Fruit fly (Drosophila melanogaster) whole organism, larva: ENCODE results near the gene CG18180.

Source experiments
- noc ChIP-seq: fragments of 200-800 bp; sonication (Bioruptor generic); optimal IDR thresholded peaks from 3 replicates; lab custom pipeline; 2019; ENCODE audit warnings: missing biosample characterization, mild to moderate bottlenecking, missing genetic modification characterization, moderate library complexity

The CG18180 gene

DNA sequence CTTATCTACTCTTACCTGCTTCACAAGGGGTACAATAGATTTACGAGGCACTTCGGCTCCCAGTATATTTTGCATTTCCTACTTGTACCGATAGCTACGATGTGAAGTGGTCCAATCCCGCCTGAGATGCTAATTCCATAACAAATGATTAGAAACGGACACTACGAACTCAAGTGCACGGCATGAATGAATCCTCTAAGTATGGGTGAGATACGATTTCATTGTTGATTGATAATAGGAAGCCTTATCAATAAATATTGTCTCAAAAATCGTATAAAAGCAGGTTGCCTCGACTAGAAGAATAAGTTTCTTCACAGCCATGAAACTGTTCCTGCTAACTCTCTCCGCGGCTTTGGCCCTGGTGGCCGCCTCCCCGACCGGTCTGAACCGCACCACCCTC lies at the start of gene CG18180:
TSS of gene CG18180 (plus strand) at position 301 of the 400 bp plus-strand sequence.
- TF ChIP-seq noc (tag; lab: Kevin White, UChicago), result no peak

- TF ChIP-seq noc (tag; lab: Kevin White, UChicago), result no peak
Measured at dm6 chr3L:9597464-9597863, 43.3 kb upstream of the CG18180 start, which contains the start of gene Tmc. TSS of gene Tmc (plus strand) at chr3L:9597764.

DNA sequence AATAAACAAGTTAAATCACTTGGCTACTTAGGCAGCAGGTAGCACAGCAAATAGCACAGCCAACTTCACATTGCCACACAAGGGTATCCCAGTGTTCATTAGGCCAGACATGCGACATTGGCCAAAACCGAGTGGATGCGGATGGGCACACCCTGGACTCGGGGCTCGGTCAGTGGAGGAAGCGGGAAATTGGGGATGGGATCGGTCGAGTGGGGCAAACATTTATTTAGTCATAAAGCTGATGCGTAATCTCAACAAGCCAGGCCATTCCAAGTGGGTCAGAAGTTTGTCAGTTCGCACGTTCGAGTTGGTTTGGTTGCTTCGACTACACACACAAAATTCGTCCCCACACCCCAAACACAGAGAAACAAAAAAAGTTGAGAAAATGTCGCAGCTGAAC lies 42.1 kb upstream of the CG18180 start, which contains the start of gene CG3222:
TSS of gene CG3222 (plus strand) at position 301 of the 400 bp plus-strand sequence.
- no peak for TF ChIP-seq noc (tag; lab: Kevin White, UChicago)

DNA sequence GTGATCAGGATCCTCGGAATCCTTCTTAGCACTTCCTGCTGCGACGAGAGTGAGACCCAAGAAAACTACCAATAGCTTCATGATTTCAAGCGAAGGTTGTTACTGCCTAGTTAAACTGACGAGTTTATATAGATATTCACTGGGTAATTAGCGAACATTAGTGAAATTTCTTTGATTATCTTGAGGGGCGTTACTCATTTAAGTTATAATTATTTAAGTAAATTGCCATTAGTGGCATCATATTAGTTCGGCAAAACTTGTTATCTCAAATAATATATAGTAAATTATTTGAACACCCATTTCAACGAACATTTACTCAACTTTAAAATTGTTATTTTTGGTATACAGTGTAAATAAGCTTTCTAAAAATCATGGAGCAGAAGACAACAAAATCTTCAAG lies 39.6 kb upstream of the CG18180 start, which contains the start of the genes CG3088 and CG3306:
TSS of gene CG3088 (minus strand) at position 101 of the 400 bp plus-strand sequence.
TSS of gene CG3306 (plus strand) at position 299 of the 400 bp plus-strand sequence.
- TF ChIP-seq noc (tag; lab: Kevin White, UChicago), result no peak

DNA sequence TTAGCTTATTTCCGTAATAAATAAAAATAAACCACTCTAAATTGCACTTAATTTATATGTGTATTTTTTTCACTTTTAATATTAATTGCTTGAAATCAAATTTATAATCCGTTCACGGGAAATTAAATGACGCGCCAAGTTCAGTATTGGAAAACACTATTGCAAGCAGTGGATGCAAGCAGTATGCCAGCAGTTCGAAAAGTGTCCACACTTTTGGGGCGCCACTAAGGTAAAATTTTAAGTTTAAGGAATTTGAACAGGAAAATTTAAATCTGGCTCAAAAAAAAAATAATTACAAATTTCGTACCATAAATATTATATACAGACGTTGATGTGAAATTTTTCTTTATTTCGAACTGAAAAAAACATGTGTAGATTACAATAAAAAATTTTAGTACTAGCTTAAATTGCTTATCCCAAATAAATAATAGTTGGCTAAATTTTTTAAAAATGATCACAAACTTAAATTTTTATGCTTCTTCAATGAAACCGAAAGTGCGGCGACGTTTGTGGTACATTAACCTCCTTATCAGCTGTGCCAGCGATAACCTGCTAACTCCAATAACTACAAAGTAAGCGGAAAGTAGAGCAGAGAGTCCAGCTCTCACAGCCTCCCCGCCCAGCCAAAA lies 26.7 kb upstream of the CG18180 start:
- TF ChIP-seq noc (tag; lab: Kevin White, UChicago), result no peak

DNA sequence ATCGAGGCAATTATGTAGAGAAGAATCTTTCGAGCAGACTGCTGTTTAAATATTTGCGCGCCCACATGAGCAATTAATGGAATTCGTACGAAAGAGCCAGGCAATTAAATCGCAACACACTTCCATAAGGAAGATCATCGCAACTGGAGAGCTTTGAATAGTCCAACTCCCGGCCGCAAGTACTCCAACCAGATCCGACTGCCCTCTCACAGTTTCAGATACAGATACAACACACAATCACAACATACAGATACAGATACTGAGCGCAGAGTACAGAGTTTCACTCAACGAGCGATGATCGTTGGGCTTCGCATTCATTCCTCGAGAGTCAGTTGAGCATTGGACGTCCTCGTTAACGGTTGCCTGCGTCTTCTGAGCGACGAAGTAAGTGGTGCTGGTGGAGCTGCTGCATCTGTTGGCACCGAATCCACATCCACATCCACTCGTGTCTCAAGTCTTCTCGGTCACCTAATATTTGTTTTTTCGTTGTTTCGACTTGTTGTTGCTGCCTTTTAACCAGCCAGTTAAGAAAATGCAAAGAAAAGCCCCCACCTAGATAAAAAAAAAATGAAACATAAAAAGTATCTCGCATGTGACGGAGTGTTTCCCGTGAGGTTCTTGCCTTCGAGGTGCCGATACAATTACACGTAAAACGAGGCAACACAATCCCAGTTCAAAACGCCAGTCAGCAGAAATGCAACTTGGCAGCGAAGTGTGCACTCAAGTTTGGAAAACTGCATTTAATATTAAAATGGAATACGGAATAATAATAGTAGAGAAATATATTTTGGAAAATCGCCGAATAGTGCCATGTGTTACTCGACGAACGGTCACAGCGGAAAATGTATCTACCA lies 26.0 kb upstream of the CG18180 start, which contains the start of gene LanB2:
TSS of gene LanB2 (plus strand) at position 326 of the 854 bp plus-strand sequence.
- peak; percentile 37 for TF ChIP-seq noc (tag; lab: Kevin White, UChicago)

DNA sequence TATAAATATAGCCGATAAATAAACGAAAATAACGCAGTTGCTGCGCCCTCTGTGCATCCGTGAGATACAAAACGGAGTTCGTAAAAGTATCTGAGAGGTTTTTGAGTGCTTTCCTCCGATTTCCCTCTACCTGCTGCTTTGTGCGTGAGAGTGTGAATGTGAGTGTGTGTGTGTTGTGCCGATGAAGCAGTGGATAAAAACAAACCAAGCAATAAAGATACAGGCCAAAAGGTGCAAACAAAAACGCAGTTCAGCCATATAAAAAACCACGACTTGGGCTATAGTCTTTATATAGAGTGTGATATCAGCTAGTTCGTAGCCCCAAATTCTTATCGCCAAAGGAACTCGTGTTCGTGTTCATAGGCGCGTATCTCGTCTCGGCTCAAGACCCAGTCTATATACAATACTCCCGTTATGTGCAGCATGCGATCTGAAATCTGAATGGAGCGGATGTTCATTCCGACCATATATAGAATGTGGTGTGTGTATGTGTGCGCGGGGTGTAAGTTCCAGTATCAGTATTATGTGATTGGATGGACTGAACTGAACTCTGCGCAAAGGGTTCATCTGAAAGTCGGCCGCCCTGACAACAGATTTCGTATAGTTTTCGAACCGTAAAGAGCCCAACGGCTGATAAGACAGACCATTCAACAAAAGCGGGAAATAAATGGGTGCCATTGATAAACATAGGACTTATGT lies 25.2 kb upstream of the CG18180 start:
- peak; percentile 33 for TF ChIP-seq noc (tag; lab: Kevin White, UChicago)

DNA sequence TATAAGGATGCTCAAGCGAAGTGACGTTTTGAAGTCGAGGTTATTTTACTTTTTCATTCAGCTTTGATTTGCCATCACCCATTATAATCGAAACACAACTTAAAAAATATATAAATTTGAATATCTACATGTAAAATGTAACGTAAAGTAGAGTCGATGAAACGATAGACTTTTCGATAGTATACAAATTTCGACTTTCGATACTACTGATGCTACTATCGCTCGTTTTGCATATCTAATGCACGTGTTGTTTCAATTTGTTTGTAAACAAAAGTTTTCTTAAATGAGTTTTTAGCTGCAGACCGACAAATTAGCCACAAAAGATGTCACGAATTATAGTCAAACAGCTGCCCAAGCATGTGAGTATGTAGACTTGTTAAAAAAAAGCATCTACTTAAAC lies 16.8 kb upstream of the CG18180 start, which contains the start of gene CG3335:
TSS of gene CG3335 (plus strand) at position 224 of the 400 bp plus-strand sequence.
- TF ChIP-seq noc (tag; lab: Kevin White, UChicago), result no peak

- no peak for TF ChIP-seq noc (tag; lab: Kevin White, UChicago)
Measured at dm6 chr3L:9628376-9628775, 12.4 kb upstream of the CG18180 start, which contains the start of gene Cyp40. TSS of gene Cyp40 (plus strand) at chr3L:9628676.

- no peak for TF ChIP-seq noc (tag; lab: Kevin White, UChicago)
Measured at dm6 chr3L:9629093-9629492, 11.7 kb upstream of the CG18180 start, which contains the start of gene Or67b. TSS of gene Or67b (minus strand) at chr3L:9629193.

DNA sequence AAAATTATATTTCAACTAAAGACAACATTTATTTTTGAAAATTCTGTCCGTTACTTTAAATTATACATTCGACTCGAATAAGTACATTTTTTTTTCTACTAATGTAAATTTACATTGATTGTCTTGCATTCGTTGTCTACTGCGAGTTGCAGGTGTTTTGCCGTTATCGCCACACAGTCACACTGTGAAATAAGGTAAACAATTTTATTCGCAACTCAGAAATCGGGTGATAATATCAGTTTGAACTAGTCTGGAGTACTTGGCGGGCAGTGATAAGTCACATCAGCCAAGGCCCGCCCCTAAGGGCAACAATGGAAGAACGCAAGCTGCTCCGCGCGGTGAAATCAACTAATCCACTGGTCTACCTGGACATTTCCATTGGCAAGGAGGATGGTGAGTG lies 10.9 kb upstream of the CG18180 start:
- TF ChIP-seq noc (tag; lab: Kevin White, UChicago), result no peak

DNA sequence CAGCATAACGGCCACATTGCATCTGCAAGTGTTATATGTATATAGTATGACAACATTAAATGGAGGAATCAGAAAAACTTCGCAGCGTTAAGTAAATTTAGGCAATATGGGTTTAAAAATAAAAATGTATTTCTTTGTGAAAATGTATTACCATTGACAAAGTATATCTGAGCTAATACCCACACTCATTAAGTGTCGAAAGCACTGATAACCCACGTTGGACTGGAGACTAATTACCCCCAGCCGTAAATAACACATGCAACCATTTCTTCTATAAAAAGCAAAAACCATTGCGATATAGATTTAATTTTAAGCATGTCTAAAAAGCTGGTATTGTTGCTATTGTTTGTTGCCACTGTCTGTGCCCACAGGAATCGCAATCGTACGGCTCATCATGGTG lies 3.0 kb upstream of the CG18180 start, which contains the start of gene CG8329:
TSS of gene CG8329 (plus strand) at position 301 of the 400 bp plus-strand sequence.
- TF ChIP-seq noc (tag; lab: Kevin White, UChicago), result no peak

DNA sequence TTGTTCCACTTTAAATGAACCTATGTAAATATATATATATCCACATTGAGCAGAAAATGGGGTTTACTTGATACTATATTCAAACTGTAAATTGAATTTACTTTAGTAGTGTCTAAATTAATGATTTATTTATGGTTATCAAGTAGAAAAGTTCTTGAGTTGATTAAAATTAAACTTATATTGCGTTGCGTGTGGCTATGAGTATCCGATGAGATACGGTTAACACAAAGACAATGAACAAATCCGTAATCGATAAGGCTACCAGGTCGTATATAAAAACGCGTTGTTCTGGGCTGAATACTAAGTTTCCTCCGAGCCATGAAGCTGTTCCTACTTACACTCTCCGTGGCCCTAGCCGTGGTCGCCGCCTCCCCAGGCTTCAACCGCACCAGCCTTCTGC lies 1.8 kb upstream of the CG18180 start, which contains the start of gene CG18179:
TSS of gene CG18179 (plus strand) at position 301 of the 400 bp plus-strand sequence.
- no peak for TF ChIP-seq noc (tag; lab: Kevin White, UChicago)

DNA sequence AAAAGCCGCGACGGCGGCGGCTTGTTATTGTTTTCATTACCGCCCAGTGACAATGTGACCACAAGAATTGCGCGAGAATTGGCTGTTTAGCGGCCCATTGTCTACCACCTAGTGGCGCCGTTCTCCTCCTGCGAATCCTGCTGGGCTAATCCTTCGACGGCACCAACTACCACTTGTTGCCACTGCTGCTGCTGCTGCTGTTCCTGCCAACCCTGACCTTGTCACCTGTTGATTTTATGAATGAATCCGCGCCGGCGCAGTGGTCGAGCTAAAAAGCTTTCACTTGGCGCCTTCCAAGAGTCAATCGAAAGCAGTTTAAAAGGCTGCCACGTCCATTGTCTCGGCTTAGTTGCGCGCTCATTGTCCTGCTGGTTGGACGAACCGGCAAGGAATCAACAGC lies 2.9 kb downstream of the CG18180 start, which contains the start of gene CNMaR:
TSS of gene CNMaR (plus strand) at position 348 of the 400 bp plus-strand sequence.
- no peak for TF ChIP-seq noc (tag; lab: Kevin White, UChicago)

- no peak for TF ChIP-seq noc (tag; lab: Kevin White, UChicago)
Measured at dm6 chr3L:9671372-9671771, 30.6 kb downstream of the CG18180 start.
